Worm (Caenorhabditis elegans) whole organism, L4 larva: ENCODE results near the gene F12F6.1.
A peak's percentile ranks its signal among the peaks of the same experiment; 100 is the strongest.

Experiments
- ama-1 ChIP-seq: fragments of 150-350 bp; optimal IDR thresholded peaks from 2 replicates; lab custom pipeline; 2014; ENCODE audit warnings: inconsistent platforms, mixed read lengths
- ceh-20 ChIP-seq: fragments of 200-800 bp; sonication (Bioruptor generic); IDR thresholded peaks from 2 replicates; pipeline ENCODE4 v1.3.6; 2022; ENCODE audit warnings: missing genetic modification reagents, missing genetic modification characterization, missing compliant biosample characterization
- ceh-82 ChIP-seq: sonication (generic microtip); optimal IDR thresholded peaks from 2 replicates; lab custom pipeline; 2017; ENCODE audit warnings: missing biosample characterization, missing genetic modification characterization
- ces-1 ChIP-seq: fragments of 150-350 bp; sonication (generic microtip); optimal IDR thresholded peaks from 4 replicates; lab custom pipeline; 2014; ENCODE audit warnings: missing biosample characterization, missing genetic modification reagents, missing genetic modification characterization
- nhr-10 ChIP-seq: fragments of 150-350 bp; optimal IDR thresholded peaks from 2 replicates; lab custom pipeline; 2014; ENCODE audit warnings: missing biosample characterization, missing genetic modification characterization
- nhr-25 ChIP-seq: sonication (generic microtip); optimal IDR thresholded peaks from 2 replicates; lab custom pipeline; 2017; ENCODE audit warnings: missing genetic modification characterization, mild to moderate bottlenecking, missing compliant biosample characterization, antibody characterized with exemption, moderate library complexity, borderline replicate concordance; ENCODE audit not compliant: insufficient read depth
- nhr-48 ChIP-seq: sonication (generic microtip); optimal IDR thresholded peaks from 2 replicates; lab custom pipeline; 2016; ENCODE audit warnings: mild to moderate bottlenecking, missing genetic modification characterization, missing compliant biosample characterization
- rbr-2 ChIP-seq: sonication (generic microtip); optimal IDR thresholded peaks from 2 replicates; lab custom pipeline; 2016; ENCODE audit warnings: missing genotype, missing genetic modification characterization, missing compliant biosample characterization
- vab-7 ChIP-seq: fragments of 200-800 bp; sonication (Bioruptor generic); IDR thresholded peaks from 2 replicates; pipeline ENCODE4 v1.3.6; 2022; ENCODE audit warnings: missing genetic modification reagents, missing genetic modification characterization, missing compliant biosample characterization
- zag-1 ChIP-seq: fragments of 150-350 bp; optimal IDR thresholded peaks from 2 replicates; lab custom pipeline; 2014; ENCODE audit warnings: missing biosample characterization, missing genetic modification characterization
- zfp-2 ChIP-seq: sonication (generic microtip); optimal IDR thresholded peaks from 2 replicates; lab custom pipeline; 2016; ENCODE audit warnings: mild to moderate bottlenecking, missing genetic modification characterization, missing compliant biosample characterization

DNA sequence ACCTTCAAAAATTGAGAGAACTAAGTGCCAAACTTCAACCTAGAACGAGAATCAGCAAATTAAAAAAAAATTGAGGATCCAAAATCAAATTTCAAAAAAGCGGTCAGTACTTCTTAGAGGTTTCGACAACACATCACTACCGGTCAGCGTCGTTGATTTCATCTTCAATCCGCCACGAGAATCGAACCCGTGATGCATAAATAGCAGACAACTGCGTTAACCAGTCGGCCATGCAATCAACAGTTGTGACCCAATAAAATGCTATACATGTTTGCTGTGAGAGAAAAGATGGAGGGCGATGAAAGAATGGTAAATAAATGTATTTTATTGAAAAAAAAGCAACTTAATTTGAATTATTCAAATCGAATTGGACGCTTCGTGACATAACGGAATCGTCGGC is 34.1 kb upstream of the F12F6.1 start:
- TF ChIP-seq nhr-10 (tag; lab: Kevin White, UChicago) (no peak), ces-1 (GFP tag; lab: Kevin White, UChicago) (no peak), nhr-48 (tag; lab: Kevin White, UChicago) (no peak), nhr-25 (tag; lab: Kevin White, UChicago) (peak; percentile 61), vab-7 (GFP tag; lab: Robert Waterston, UW) (no peak; the same call in 1 of the 2 replicates), rbr-2 (tag; lab: Kevin White, UChicago) (peak; percentile 64), ceh-82 (tag; lab: Kevin White, UChicago) (no peak), ama-1 (lab: Kevin White, UChicago) (no peak), zfp-2 (tag; lab: Kevin White, UChicago) (no peak), zag-1 (no peak), ceh-20 (no peak)
